Worm (Caenorhabditis elegans) whole organism, L3 larva: ENCODE data around the gene T07F12.1.

ENCODE experiments used
- aly-2 ChIP-seq: fragments of 150-350 bp; optimal IDR thresholded peaks from 2 replicates; lab custom pipeline; 2014; ENCODE audit warnings: missing biosample characterization, missing genetic modification characterization
- elt-2 ChIP-seq: sonication (generic microtip); optimal IDR thresholded peaks from 2 replicates; lab custom pipeline; 2016; ENCODE audit warnings: missing genetic modification reagents, mild to moderate bottlenecking, missing genetic modification characterization, missing compliant biosample characterization
- fkh-10 ChIP-seq: sonication (generic microtip); optimal IDR thresholded peaks from 2 replicates; lab custom pipeline; 2017; ENCODE audit warnings: missing biosample characterization, missing genetic modification reagents, missing genetic modification characterization
- lin-15B ChIP-seq: fragments of 150-350 bp; optimal IDR thresholded peaks from 2 replicates; lab custom pipeline; 2014; ENCODE audit warnings: missing biosample characterization, missing genetic modification characterization
- pha-4 ChIP-seq: fragments of 150-350 bp; optimal IDR thresholded peaks from 2 replicates; lab custom pipeline; 2014; ENCODE audit warnings: missing biosample characterization, missing genetic modification reagents, missing genetic modification characterization

DNA sequence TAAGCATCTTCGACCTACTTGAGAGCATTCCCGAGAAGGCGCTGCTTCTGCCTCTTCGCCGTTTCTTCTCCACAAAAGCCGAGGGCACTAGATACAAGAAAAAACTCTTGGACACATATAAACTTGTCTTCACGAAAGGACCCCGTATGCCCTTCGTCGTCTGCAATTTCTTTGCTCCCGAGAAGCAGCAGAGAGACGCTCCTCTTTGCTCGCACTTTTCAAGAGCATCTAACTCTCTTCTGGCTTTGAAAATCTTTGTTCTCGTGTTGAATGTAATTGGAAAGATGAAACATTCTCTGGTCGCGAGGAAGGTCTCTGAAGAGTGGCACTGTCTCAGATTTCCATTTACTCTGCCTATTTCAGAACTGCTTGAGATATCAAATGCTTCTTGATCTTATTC lies 45.1 kb downstream of the T07F12.1 start:
- no peak for TF ChIP-seq elt-2 (tag; lab: Kevin White, UChicago)
- no peak for TF ChIP-seq lin-15B
- no peak for TF ChIP-seq pha-4
- no peak for TF ChIP-seq aly-2
- peak; percentile 54 for TF ChIP-seq fkh-10 (GFP tag; lab: Kevin White, UChicago)
